Fruit fly (Drosophila melanogaster): Measurements from ENCODE around the gene RpS4.

DNA sequence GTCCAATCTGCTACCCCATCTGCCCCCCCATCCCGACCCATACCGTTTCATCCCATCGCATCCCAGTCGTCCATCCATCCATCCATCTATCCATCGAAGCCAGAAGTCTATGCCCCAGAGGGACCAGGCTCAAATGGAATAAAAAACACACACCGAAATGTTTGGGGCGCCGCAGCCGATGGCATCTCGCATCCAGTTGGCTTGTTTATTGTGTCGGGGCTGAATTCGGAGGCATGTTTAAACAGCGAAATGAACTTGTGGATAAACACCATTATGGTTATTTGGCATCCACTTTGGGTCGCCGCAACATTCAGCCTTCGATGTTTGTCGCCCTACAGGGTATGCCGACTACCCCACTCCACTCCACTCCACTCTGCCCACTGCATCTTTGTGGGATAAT lies 38.9 kb downstream of the RpS4 start:
- TF ChIP-seq psq (optimal IDR thresholded peaks at IDR 0.05) (no peak), EcR (GFP tag; optimal IDR thresholded peaks at IDR 0.05) (no peak)
